Worm (Caenorhabditis elegans): ENCODE data around the gene epg-6.

epg-6 gene

DNA sequence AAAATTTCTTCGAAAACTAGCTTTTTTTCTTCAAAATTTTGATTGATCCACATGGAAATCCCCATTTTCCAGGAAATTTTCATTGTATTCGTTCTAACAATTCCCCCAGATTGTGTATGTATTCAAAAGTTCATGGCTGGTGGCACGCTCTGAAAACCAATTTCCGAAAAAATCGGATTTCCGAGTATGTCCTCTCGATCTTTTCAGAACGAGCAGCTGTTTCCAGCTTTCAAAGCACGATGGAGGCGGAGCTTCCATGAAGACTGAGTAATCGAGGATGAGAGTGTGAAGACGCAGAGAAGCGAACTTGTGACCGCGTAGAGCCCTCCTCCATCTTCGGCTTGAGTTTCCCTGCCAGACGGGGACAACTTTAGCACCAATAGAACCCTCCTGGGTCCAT is 4.3 kb upstream of the epg-6 start:
- TF ChIP-seq nhr-237 (tag; optimal IDR thresholded peaks at IDR 0.05) (no peak), ces-1 (GFP tag; optimal IDR thresholded peaks at IDR 0.05) (no peak), cnd-1 (tag; optimal IDR thresholded peaks at IDR 0.05) (no peak), lin-32 (GFP tag; optimal IDR thresholded peaks at IDR 0.05) (no peak), elt-3 (tag; optimal IDR thresholded peaks at IDR 0.05) (no peak), unc-39 (tag; optimal IDR thresholded peaks at IDR 0.05) (no peak), ham-2 (GFP tag; optimal IDR thresholded peaks at IDR 0.05) (no peak), snpc-4 (tag; optimal IDR thresholded peaks at IDR 0.05) (no peak), hlh-1 (tag; optimal IDR thresholded peaks at IDR 0.05) (no peak)

ce11 chrIII:10603248-10603647 is 3.3 kb upstream of the epg-6 start, which contains the start of gene Y39A1A.2:
Y39A1A.2 (minus strand) TSS chrIII:10603566.
- TF ChIP-seq ztf-11 (tag; optimal IDR thresholded peaks at IDR 0.05) (no peak), ces-1 (GFP tag; optimal IDR thresholded peaks at IDR 0.05) (no peak), zip-8 (tag; optimal IDR thresholded peaks at IDR 0.05) (peak; percentile 76), mls-2 (tag; optimal IDR thresholded peaks at IDR 0.05) (no peak), lsy-2 (tag; optimal IDR thresholded peaks at IDR 0.05) (no peak)

ce11 chrIII:10600894-10601293 is 906 bp upstream of the epg-6 start:
- TF ChIP-seq sptf-1 (tag; optimal IDR thresholded peaks at IDR 0.05) (no peak), elt-3 (tag; optimal IDR thresholded peaks at IDR 0.05) (no peak), bed-3 (GFP tag; optimal IDR thresholded peaks at IDR 0.05) (no peak), ces-1 (GFP tag; optimal IDR thresholded peaks at IDR 0.05) (no peak), elt-1 (tag; optimal IDR thresholded peaks at IDR 0.05; ENCODE audit: borderline replicate concordance, insufficient read depth) (no peak), lin-32 (GFP tag; optimal IDR thresholded peaks at IDR 0.05) (no peak), cnd-1 (tag; optimal IDR thresholded peaks at IDR 0.05) (no peak), nhr-28 (tag; optimal IDR thresholded peaks at IDR 0.05) (no peak), hlh-1 (tag; optimal IDR thresholded peaks at IDR 0.05) (no peak), sem-2 (GFP tag; optimal IDR thresholded peaks at IDR 0.05) (no peak), tbx-8 (GFP tag; optimal IDR thresholded peaks at IDR 0.05) (no peak)

- TF ChIP-seq hlh-1 (tag; optimal IDR thresholded peaks at IDR 0.05): no peak
- no peak for TF ChIP-seq ztf-11 (tag; optimal IDR thresholded peaks at IDR 0.05)
- no peak for TF ChIP-seq unc-120 (tag; optimal IDR thresholded peaks at IDR 0.05; ENCODE audit: poor library complexity, severe bottlenecking)
- no peak for TF ChIP-seq elt-1 (tag; optimal IDR thresholded peaks at IDR 0.05; ENCODE audit: borderline replicate concordance, insufficient read depth)
- no peak for TF ChIP-seq ceh-83 (GFP tag; optimal IDR thresholded peaks at IDR 0.05)
- TF ChIP-seq ceh-39 (tag; optimal IDR thresholded peaks at IDR 0.05): no peak
- TF ChIP-seq mls-2 (tag; optimal IDR thresholded peaks at IDR 0.05): no peak
- no peak for TF ChIP-seq cnd-1 (tag; optimal IDR thresholded peaks at IDR 0.05)
- TF ChIP-seq nhr-12 (tag; optimal IDR thresholded peaks at IDR 0.05): no peak
- TF ChIP-seq ces-1 (GFP tag; optimal IDR thresholded peaks at IDR 0.05): peak; percentile 54
- no peak for TF ChIP-seq lin-32 (GFP tag; optimal IDR thresholded peaks at IDR 0.05)
- TF ChIP-seq sem-2 (GFP tag; optimal IDR thresholded peaks at IDR 0.05): no peak
- no peak for TF ChIP-seq ceh-43 (GFP tag; optimal IDR thresholded peaks at IDR 0.05)
- TF ChIP-seq bed-3 (GFP tag; optimal IDR thresholded peaks at IDR 0.05): no peak
- TF ChIP-seq unc-39 (tag; optimal IDR thresholded peaks at IDR 0.05): no peak
- TF ChIP-seq nhr-76 (tag; optimal IDR thresholded peaks at IDR 0.05): no peak
- no peak for TF ChIP-seq mab-5 (tag; optimal IDR thresholded peaks at IDR 0.05)
- TF ChIP-seq pha-4 (tag; optimal IDR thresholded peaks at IDR 0.05): peak; percentile 51
- no peak for TF ChIP-seq elt-3 (tag; optimal IDR thresholded peaks at IDR 0.05)
- no peak for TF ChIP-seq ham-2 (GFP tag; optimal IDR thresholded peaks at IDR 0.05)
- no peak for TF ChIP-seq unc-62 (GFP tag; optimal IDR thresholded peaks at IDR 0.05)
- no peak for TF ChIP-seq drap-1 (GFP tag; optimal IDR thresholded peaks at IDR 0.05)
- TF ChIP-seq M03D4.4 (tag; optimal IDR thresholded peaks at IDR 0.05): no peak
- no peak for TF ChIP-seq zip-8 (tag; optimal IDR thresholded peaks at IDR 0.05)
- TF ChIP-seq snpc-4 (tag; optimal IDR thresholded peaks at IDR 0.05): no peak
- TF ChIP-seq nhr-2 (tag; optimal IDR thresholded peaks at IDR 0.05): no peak
- no peak for TF ChIP-seq tbx-8 (GFP tag; optimal IDR thresholded peaks at IDR 0.05)
- no peak for TF ChIP-seq nhr-28 (tag; optimal IDR thresholded peaks at IDR 0.05)
- peak; percentile 58 for TF ChIP-seq lsy-2 (tag; optimal IDR thresholded peaks at IDR 0.05)
- TF ChIP-seq lin-13 (tag; optimal IDR thresholded peaks at IDR 0.05): peak; percentile 36
- no peak for TF ChIP-seq blmp-1 (tag; optimal IDR thresholded peaks at IDR 0.05)
- TF ChIP-seq flh-1 (GFP tag; optimal IDR thresholded peaks at IDR 0.05): no peak
- peak; percentile 15 for TF ChIP-seq nhr-237 (tag; optimal IDR thresholded peaks at IDR 0.05)
- TF ChIP-seq mep-1 (tag; optimal IDR thresholded peaks at IDR 0.05): peak; percentile 64
- TF ChIP-seq sptf-1 (tag; optimal IDR thresholded peaks at IDR 0.05): no peak
These were observed 289 bp downstream of the epg-6 start for ce11 chrIII:10599699-10600098.
